Fruit fly (Drosophila melanogaster) whole organism, embryonic: Measurements from ENCODE around the gene CG12057.

Source experiments
- Atf6 ChIP-seq: fragments of 200-800 bp; sonication (Bioruptor generic); IDR thresholded peaks from 2 replicates; pipeline ENCODE4 v1.3.6; 2022; ENCODE audit warnings: missing biosample characterization, missing genetic modification characterization
- B-H2 ChIP-seq: fragments of 200-800 bp; sonication (Bioruptor generic); optimal IDR thresholded peaks from 2 replicates; lab custom pipeline; 2018; ENCODE audit warnings: missing biosample characterization, mild to moderate bottlenecking, missing genetic modification characterization
- BtbVII ChIP-seq: fragments of 200-800 bp; sonication (Bioruptor generic); optimal IDR thresholded peaks from 3 replicates; lab custom pipeline; 2017; ENCODE audit warnings: missing biosample characterization, mild to moderate bottlenecking, missing genetic modification characterization
- CG10321 ChIP-seq: fragments of 200-800 bp; sonication (Bioruptor generic); IDR thresholded peaks from 2 replicates; pipeline ENCODE4 v1.3.6; 2022; ENCODE audit warnings: missing biosample characterization, missing genetic modification characterization
- CG11456 ChIP-seq: fragments of 200-800 bp; sonication (Bioruptor generic); IDR thresholded peaks from 3 replicates; pipeline ENCODE4 v1.3.6; 2022; ENCODE audit warnings: missing biosample characterization, missing genetic modification characterization
- CG12744 ChIP-seq: fragments of 200-800 bp; sonication (Bioruptor generic); optimal IDR thresholded peaks from 2 replicates; lab custom pipeline; 2016; ENCODE audit warnings: missing biosample characterization, missing genetic modification characterization
- CG18262 ChIP-seq: fragments of 200-800 bp; optimal IDR thresholded peaks from 3 replicates; lab custom pipeline; 2019; ENCODE audit warnings: missing biosample characterization, mild to moderate bottlenecking, missing genetic modification characterization, moderate library complexity
- CG2116 ChIP-seq: fragments of 200-800 bp; sonication (Bioruptor generic); optimal IDR thresholded peaks from 3 replicates; lab custom pipeline; 2018; ENCODE audit warnings: missing biosample characterization, mild to moderate bottlenecking, missing genetic modification characterization
- CG30020 ChIP-seq: fragments of 200-800 bp; optimal IDR thresholded peaks from 2 replicates; lab custom pipeline; 2019; ENCODE audit warnings: missing biosample characterization, mild to moderate bottlenecking, missing genetic modification characterization, moderate library complexity
- CG31224 ChIP-seq: fragments of 200-800 bp; sonication (Bioruptor generic); IDR thresholded peaks from 2 replicates; pipeline ENCODE4 v1.3.6; 2022; ENCODE audit warnings: missing biosample characterization, missing genetic modification characterization
- CG31388 ChIP-seq: fragments of 200-800 bp; sonication (Bioruptor generic); optimal IDR thresholded peaks from 2 replicates; lab custom pipeline; 2016; ENCODE audit warnings: missing biosample characterization, missing genetic modification characterization
- CG34224 ChIP-seq: fragments of 200-800 bp; sonication (Bioruptor generic); IDR thresholded peaks from 3 replicates; pipeline ENCODE4 v1.3.6; 2022; ENCODE audit warnings: missing biosample characterization, missing genetic modification characterization; ENCODE audit not compliant: partially characterized antibody
- CG34376 ChIP-seq: fragments of 200-800 bp; sonication (Bioruptor generic); optimal IDR thresholded peaks from 2 replicates; lab custom pipeline; 2018; ENCODE audit warnings: missing biosample characterization, mild to moderate bottlenecking, missing genetic modification characterization
- CG42726 ChIP-seq: fragments of 200-800 bp; sonication (Bioruptor generic); IDR thresholded peaks from 2 replicates; pipeline ENCODE4 v1.3.6; 2022; ENCODE audit warnings: missing biosample characterization, missing genetic modification characterization; ENCODE audit not compliant: partially characterized antibody
- CG4282 ChIP-seq: fragments of 200-800 bp; sonication (Bioruptor generic); optimal IDR thresholded peaks from 2 replicates; lab custom pipeline; 2016; ENCODE audit warnings: missing biosample characterization, missing genetic modification characterization
- CG4404 ChIP-seq: fragments of 200-800 bp; sonication (Bioruptor generic); IDR thresholded peaks from 2 replicates; pipeline ENCODE4 v1.3.6; 2022; ENCODE audit warnings: missing biosample characterization, missing genetic modification characterization
- CG4424 ChIP-seq: fragments of 200-800 bp; sonication (Bioruptor generic); optimal IDR thresholded peaks from 3 replicates; lab custom pipeline; 2016; ENCODE audit warnings: missing biosample characterization, missing genetic modification characterization
- CG4820 ChIP-seq: fragments of 200-800 bp; sonication (Bioruptor generic); optimal IDR thresholded peaks from 3 replicates; lab custom pipeline; 2016; ENCODE audit warnings: missing biosample characterization, missing genetic modification characterization
- CG6254 ChIP-seq: fragments of 200-800 bp; sonication (Bioruptor generic); optimal IDR thresholded peaks from 3 replicates; lab custom pipeline; 2017; ENCODE audit warnings: mild to moderate bottlenecking, missing biosample characterization, missing genetic modification reagents, missing genetic modification characterization
- CG7786 ChIP-seq: fragments of 200-800 bp; sonication (Bioruptor generic); optimal IDR thresholded peaks from 2 replicates; lab custom pipeline; 2016; ENCODE audit warnings: missing biosample characterization, missing genetic modification characterization
- CG7928 ChIP-seq: fragments of 200-800 bp; sonication (Bioruptor generic); optimal IDR thresholded peaks from 2 replicates; lab custom pipeline; 2017; ENCODE audit warnings: missing biosample characterization, mild to moderate bottlenecking, missing genetic modification characterization
- CG7987 ChIP-seq: fragments of 200-800 bp; sonication (Bioruptor generic); optimal IDR thresholded peaks from 2 replicates; lab custom pipeline; 2018; ENCODE audit warnings: missing biosample characterization, mild to moderate bottlenecking, missing genetic modification characterization, moderate library complexity
- CG8290 ChIP-seq, 3 experiments: fragments of 200-800 bp; sonication (Bioruptor generic); optimal IDR thresholded peaks; 2 replicates each; lab custom pipeline; 2016 to 2019; ENCODE audit warnings: missing biosample characterization in 3 of 3, missing genetic modification characterization in 3 of 3, mild to moderate bottlenecking in 2 of 3, moderate library complexity in 1 of 3
- CG9876 ChIP-seq: fragments of 200-800 bp; sonication (Bioruptor generic); optimal IDR thresholded peaks from 2 replicates; lab custom pipeline; 2016; ENCODE audit warnings: missing biosample characterization, missing genetic modification characterization
- CHES-1-like ChIP-seq: fragments of 200-800 bp; sonication (Bioruptor generic); optimal IDR thresholded peaks from 2 replicates; lab custom pipeline; 2016; ENCODE audit warnings: missing biosample characterization, missing genetic modification characterization
- Dad ChIP-seq: fragments of 200-800 bp; sonication (Bioruptor generic); optimal IDR thresholded peaks from 3 replicates; lab custom pipeline; 2016; ENCODE audit warnings: missing biosample characterization, missing genetic modification characterization
- Dip3 ChIP-seq: fragments of 200-800 bp; sonication (Bioruptor generic); optimal IDR thresholded peaks from 3 replicates; lab custom pipeline; 2016; ENCODE audit warnings: missing biosample characterization, missing genetic modification characterization
- H2.0 ChIP-seq: fragments of 200-800 bp; sonication (Bioruptor generic); IDR thresholded peaks from 2 replicates; pipeline ENCODE4 v1.3.6; 2022; ENCODE audit warnings: missing biosample characterization, missing genetic modification characterization
- Hsf ChIP-seq: fragments of 200-800 bp; sonication (Bioruptor generic); optimal IDR thresholded peaks from 3 replicates; lab custom pipeline; 2016; ENCODE audit warnings: missing biosample characterization, missing genetic modification characterization
- Jarid2 ChIP-seq: fragments of 200-800 bp; sonication (Bioruptor generic); optimal IDR thresholded peaks from 3 replicates; lab custom pipeline; 2017; ENCODE audit warnings: mild to moderate bottlenecking, missing biosample characterization, missing genetic modification reagents, missing genetic modification characterization
- MBD-R2 ChIP-seq: fragments of 200-800 bp; sonication (Bioruptor generic); IDR thresholded peaks from 2 replicates; pipeline ENCODE4 v1.3.6; 2022; ENCODE audit warnings: missing biosample characterization, missing genetic modification characterization
- Meics ChIP-seq: fragments of 200-800 bp; sonication (Bioruptor generic); optimal IDR thresholded peaks from 2 replicates; lab custom pipeline; 2017; ENCODE audit warnings: missing biosample characterization, mild to moderate bottlenecking, missing genetic modification characterization
- Stat92E ChIP-seq, 3 experiments: fragments of >200 bp in 2 of 3; fragments of 200-800 bp in 1 of 3; sonication (Bioruptor generic) in 1 of 3; optimal IDR thresholded peaks; 2 replicates each; lab custom pipeline; 2017 to 2019; ENCODE audit warnings: missing biosample characterization in 3 of 3, missing genetic modification characterization in 3 of 3, mild to moderate bottlenecking in 1 of 3, moderate library complexity in 1 of 3
- ab ChIP-seq: fragments of 200-800 bp; sonication (Bioruptor generic); optimal IDR thresholded peaks from 2 replicates; lab custom pipeline; 2016; ENCODE audit warnings: missing biosample characterization, missing genetic modification characterization
- bbx ChIP-seq: fragments of 200-800 bp; sonication (Bioruptor generic); IDR thresholded peaks from 2 replicates; pipeline ENCODE4 v1.3.6; 2022; ENCODE audit warnings: missing biosample characterization, missing genetic modification characterization; ENCODE audit not compliant: partially characterized antibody
- chinmo ChIP-seq: fragments of 200-800 bp; sonication (Bioruptor generic); IDR thresholded peaks from 4 replicates; pipeline ENCODE4 v1.3.6; 2022; ENCODE audit warnings: missing biosample characterization, missing genetic modification characterization; ENCODE audit not compliant: partially characterized antibody
- ci ChIP-seq: fragments of 200-800 bp; sonication (Bioruptor generic); IDR thresholded peaks from 3 replicates; pipeline ENCODE4 v1.3.6; 2022; ENCODE audit warnings: missing biosample characterization, missing genetic modification characterization
- crp ChIP-seq, 2 experiments: fragments of 200-800 bp; sonication (Bioruptor generic); optimal IDR thresholded peaks; 2 replicates in 1 of 2; 3 replicates in 1 of 2; lab custom pipeline; 2017; ENCODE audit warnings: missing biosample characterization in 2 of 2, missing genetic modification characterization in 2 of 2, mild to moderate bottlenecking in 1 of 2, moderate library complexity in 1 of 2
- exex ChIP-seq: fragments of 200-800 bp; sonication (Bioruptor generic); optimal IDR thresholded peaks from 4 replicates; lab custom pipeline; 2018; ENCODE audit warnings: missing biosample characterization, mild to moderate bottlenecking, missing genetic modification characterization, moderate library complexity
- gsb ChIP-seq: fragments of 200-800 bp; sonication (Bioruptor generic); IDR thresholded peaks from 2 replicates; pipeline ENCODE4 v1.3.6; 2022; ENCODE audit warnings: missing biosample characterization, missing genetic modification characterization
- her ChIP-seq: fragments of 200-800 bp; sonication (Bioruptor generic); optimal IDR thresholded peaks from 2 replicates; lab custom pipeline; 2016; ENCODE audit warnings: missing biosample characterization, missing genetic modification characterization
- hkb ChIP-seq, 2 experiments: fragments of 200-800 bp in 1 of 2; fragments of >200 bp in 1 of 2; sonication (Bioruptor generic) in 1 of 2; IDR thresholded peaks in 1 of 2; optimal IDR thresholded peaks in 1 of 2; 2 replicates each; pipeline versions ENCODE4 v1.3.6 to Lab custom; 2017 to 2022; ENCODE audit warnings: missing biosample characterization in 1 of 2, missing genetic modification characterization in 1 of 2
- lmd ChIP-seq: fragments of 200-800 bp; sonication (Bioruptor generic); IDR thresholded peaks from 2 replicates; pipeline ENCODE4 v1.3.6; 2022; ENCODE audit warnings: missing biosample characterization, missing genetic modification characterization
- odd ChIP-seq: fragments of 200-800 bp; sonication (Bioruptor generic); optimal IDR thresholded peaks from 2 replicates; lab custom pipeline; 2017; ENCODE audit warnings: missing biosample characterization, mild to moderate bottlenecking, missing genetic modification characterization
- onecut ChIP-seq: fragments of 200-800 bp; sonication (Bioruptor generic); IDR thresholded peaks from 2 replicates; pipeline ENCODE4 v1.3.6; 2022; ENCODE audit warnings: missing biosample characterization, missing genetic modification characterization
- repo ChIP-seq: fragments of 200-800 bp; sonication (Bioruptor generic); optimal IDR thresholded peaks from 2 replicates; lab custom pipeline; 2016; ENCODE audit warnings: missing biosample characterization, missing genetic modification characterization
- rib ChIP-seq: fragments of 200-800 bp; sonication (Bioruptor generic); IDR thresholded peaks from 2 replicates; pipeline ENCODE4 v1.3.6; 2022; ENCODE audit warnings: missing biosample characterization, missing genetic modification characterization
- slp2 ChIP-seq: fragments of 200-800 bp; sonication (Bioruptor generic); optimal IDR thresholded peaks from 2 replicates; lab custom pipeline; 2016; ENCODE audit warnings: missing biosample characterization, missing genetic modification characterization
- sqz ChIP-seq: fragments of 200-800 bp; sonication (Bioruptor generic); optimal IDR thresholded peaks from 3 replicates; lab custom pipeline; 2018; ENCODE audit warnings: missing biosample characterization, mild to moderate bottlenecking, missing genetic modification characterization
- stc ChIP-seq: fragments of 200-800 bp; sonication (Bioruptor generic); IDR thresholded peaks from 2 replicates; pipeline ENCODE4 v1.3.6; 2022; ENCODE audit warnings: missing biosample characterization, missing genetic modification characterization
- wek ChIP-seq: fragments of 200-800 bp; sonication (Bioruptor generic); optimal IDR thresholded peaks from 3 replicates; lab custom pipeline; 2018; ENCODE audit warnings: missing biosample characterization, mild to moderate bottlenecking, missing genetic modification characterization, moderate library complexity

CG12057 gene

DNA sequence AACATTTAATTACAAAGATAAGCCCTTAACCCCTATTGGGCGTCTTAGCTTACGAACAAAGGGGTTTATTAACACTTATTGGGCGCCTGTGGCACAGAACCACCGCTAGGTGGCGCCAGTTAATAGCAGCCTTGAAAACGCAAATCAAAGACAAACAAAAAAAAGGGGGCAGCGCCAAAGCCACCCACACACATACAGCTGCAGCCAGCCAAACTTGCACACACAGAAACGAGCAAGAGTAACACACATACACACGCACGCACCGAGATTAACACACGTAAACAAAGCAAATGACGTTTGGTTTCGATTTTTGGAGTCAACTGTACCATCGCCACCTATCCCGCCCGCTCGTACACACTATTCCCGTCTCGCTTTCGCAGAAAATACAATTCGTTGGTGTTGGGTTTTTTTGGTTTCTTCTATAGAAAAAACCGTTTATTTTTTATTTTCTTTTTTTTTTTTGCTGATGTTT, 39.3 kb upstream of the CG12057 start (continued):
- TF ChIP-seq lmd (no peak), CG31388 (GFP tag; lab: Kevin White, UChicago) (no peak), CG7987 (no peak), B-H2 (GFP tag; lab: Kevin White, UChicago) (no peak), CG4820 (no peak), CG10321 (GFP tag; lab: Robert Waterston, UW) (peak; percentile 83), CG12744 (GFP tag; lab: Kevin White, UChicago) (peak; percentile 40), Stat92E (GFP tag; optimal IDR thresholded peaks at IDR 0.05; lab: Kevin White, UChicago) (peak in 1 of 3 experiments; percentile 17), her (GFP tag; lab: Kevin White, UChicago) (peak; percentile 29), CG2116 (GFP tag; lab: Kevin White, UChicago) (peak; percentile 27), gsb (GFP tag; lab: Robert Waterston, UW) (no peak), Jarid2 (GFP tag; lab: Kevin White, UChicago) (no peak), Meics (peak; percentile 49), CG7928 (no peak), CG4282 (peak; percentile 27), slp2 (GFP tag; lab: Kevin White, UChicago) (no peak), sqz (GFP tag; lab: Kevin White, UChicago) (peak; percentile 83), CG18262 (tag; lab: Kevin White, UChicago) (peak; percentile 11), CG42726 (no peak), Dad (GFP tag; lab: Kevin White, UChicago) (peak; percentile 6), CG7786 (GFP tag; lab: Kevin White, UChicago) (no peak), exex (tag; lab: Kevin White, UChicago) (peak; percentile 22), CG34376 (GFP tag; lab: Kevin White, UChicago) (peak; percentile 59), crp (GFP tag; optimal IDR thresholded peaks at IDR 0.05; lab: Kevin White, UChicago) (no peak), BtbVII (GFP tag; lab: Kevin White, UChicago) (peak; percentile 31), bbx (GFP tag; lab: Robert Waterston, UW) (0 out of 2 replicates have a peak, but pooled peaks have one; percentile 25), hkb (optimal IDR thresholded peaks at IDR 0.05; lab: Kevin White, UChicago) (no peak), hkb (GFP tag; IDR thresholded peaks at IDR 0.05; lab: Robert Waterston, UW) (peak; percentile 54), Hsf (GFP tag; lab: Kevin White, UChicago) (peak; percentile 35), repo (GFP tag; lab: Kevin White, UChicago) (no peak), chinmo (GFP tag; lab: Robert Waterston, UW) (peak; percentile 97), CG34224 (GFP tag; lab: Robert Waterston, UW) (no peak; the same call in 2 of the 3 replicates), wek (no peak), odd (GFP tag; lab: Kevin White, UChicago) (no peak), CHES-1-like (GFP tag; lab: Kevin White, UChicago) (peak; percentile 38), rib (GFP tag; lab: Robert Waterston, UW) (peak; percentile 73; the same call in 1 of the 2 replicates), Atf6 (GFP tag; lab: Robert Waterston, UW) (peak; percentile 56), CG4404 (GFP tag; lab: Robert Waterston, UW) (no peak), Dip3 (no peak)
- TF ChIP-seq, all 482 proteins: peak for 178

dm6 chrX:9155134-9155533, 36.3 kb upstream of the CG12057 start:
- TF ChIP-seq ci (GFP tag; lab: Robert Waterston, UW) (0 out of 3 replicates have a peak, but pooled peaks have one; percentile 12), CG4424 (peak; percentile 64), onecut (GFP tag; lab: Robert Waterston, UW) (no peak), stc (peak; percentile 19; the same call in 1 of the 2 replicates), CG11456 (GFP tag; lab: Robert Waterston, UW) (no peak), CG8290 (GFP tag; optimal IDR thresholded peaks at IDR 0.05; lab: Kevin White, UChicago) (no peak), CG8290 (tag; optimal IDR thresholded peaks at IDR 0.05; lab: Kevin White, UChicago) (no peak), CG31224 (GFP tag; lab: Robert Waterston, UW) (peak; percentile 24; the same call in 1 of the 2 replicates), CG9876 (GFP tag; lab: Kevin White, UChicago) (no peak), CG30020 (tag; lab: Kevin White, UChicago) (no peak), ab (GFP tag; lab: Kevin White, UChicago) (no peak), H2.0 (GFP tag; lab: Robert Waterston, UW) (no peak), CG6254 (peak; percentile 55), MBD-R2 (GFP tag; lab: Robert Waterston, UW) (no peak), CG31388 (GFP tag; lab: Kevin White, UChicago) (no peak)
